Worm (Caenorhabditis elegans) whole organism, L4 larva: ENCODE results near the gene Y54E2A.5.

Source experiments
- F26F4.8 ChIP-seq: fragments of 200-800 bp; sonication (Bioruptor generic); conservative IDR thresholded peaks from 2 replicates; pipeline ENCODE4 v1.3.6; 2022; ENCODE audit warnings: missing genetic modification characterization, missing compliant biosample characterization
- F44E2.7 ChIP-seq: fragments of 200-800 bp; sonication (Bioruptor generic); IDR thresholded peaks from 2 replicates; pipeline ENCODE4 v2.1.2; 2022; ENCODE audit warnings: missing genetic modification characterization, missing compliant biosample characterization
- T26A8.4 ChIP-seq: fragments of 200-800 bp; sonication (Bioruptor generic); IDR thresholded peaks from 2 replicates; pipeline ENCODE4 v1.3.6; 2022; ENCODE audit warnings: missing genetic modification characterization, missing compliant biosample characterization
- Y48G9A.11 ChIP-seq: fragments of 200-800 bp; sonication (Bioruptor generic); IDR thresholded peaks from 2 replicates; pipeline ENCODE4 v1.3.6; 2022; ENCODE audit warnings: missing genetic modification reagents, missing genetic modification characterization, missing compliant biosample characterization
- ZK337.2 ChIP-seq: fragments of 200-800 bp; sonication (Bioruptor generic); IDR thresholded peaks from 2 replicates; pipeline ENCODE4 v1.3.6; 2022; ENCODE audit warnings: missing genetic modification reagents, missing genetic modification characterization, missing compliant biosample characterization
- ZK546.5 ChIP-seq, 2 experiments: sonication (generic microtip); optimal IDR thresholded peaks; 2 replicates each; lab custom pipeline; 2017; ENCODE audit warnings: missing biosample characterization in 2 of 2, missing genetic modification characterization in 2 of 2
- ceh-28 ChIP-seq: fragments of 150-350 bp; optimal IDR thresholded peaks from 2 replicates; lab custom pipeline; 2014; ENCODE audit warnings: missing biosample characterization, missing genetic modification reagents, missing genetic modification characterization
- ceh-32 ChIP-seq: sonication (generic microtip); optimal IDR thresholded peaks from 2 replicates; lab custom pipeline; 2016; ENCODE audit warnings: mild to moderate bottlenecking, missing genetic modification characterization, missing compliant biosample characterization; ENCODE audit not compliant: poor library complexity
- ceh-62 ChIP-seq: sonication (generic microtip); optimal IDR thresholded peaks from 2 replicates; lab custom pipeline; 2017; ENCODE audit warnings: missing biosample characterization, missing genetic modification characterization
- ceh-82 ChIP-seq: sonication (generic microtip); optimal IDR thresholded peaks from 2 replicates; lab custom pipeline; 2017; ENCODE audit warnings: missing biosample characterization, missing genetic modification characterization
- ces-1 ChIP-seq: fragments of 150-350 bp; sonication (generic microtip); optimal IDR thresholded peaks from 4 replicates; lab custom pipeline; 2014; ENCODE audit warnings: missing biosample characterization, missing genetic modification reagents, missing genetic modification characterization
- cey-2 ChIP-seq: sonication (generic microtip); optimal IDR thresholded peaks from 3 replicates; lab custom pipeline; 2017; ENCODE audit warnings: missing genetic modification characterization, mild to moderate bottlenecking, missing compliant biosample characterization, antibody characterized with exemption, borderline replicate concordance; ENCODE audit not compliant: insufficient read depth
- daf-16 ChIP-seq, 3 experiments: sonication (generic microtip); optimal IDR thresholded peaks; 2 replicates each; lab custom pipeline; 2016 to 2017; ENCODE audit warnings: missing genetic modification characterization in 3 of 3, missing genetic modification reagents in 3 of 3, mild to moderate bottlenecking in 2 of 3, missing compliant biosample characterization in 2 of 3, missing biosample characterization in 1 of 3, moderate library complexity in 1 of 3
- dmd-6 ChIP-seq: fragments of 200-800 bp; sonication (Bioruptor generic); IDR thresholded peaks from 2 replicates; pipeline ENCODE4 v1.3.6; 2022; ENCODE audit warnings: missing genetic modification reagents, missing genetic modification characterization, missing compliant biosample characterization
- dmd-8 ChIP-seq: fragments of 200-800 bp; sonication (Bioruptor generic); IDR thresholded peaks from 2 replicates; pipeline ENCODE4 v1.3.6; 2022; ENCODE audit warnings: missing genetic modification characterization, missing compliant biosample characterization
- dmd-9 ChIP-seq: fragments of 200-800 bp; sonication (Bioruptor generic); IDR thresholded peaks from 2 replicates; pipeline ENCODE4 v1.3.6; 2022; ENCODE audit warnings: missing genetic modification reagents, missing genetic modification characterization, missing compliant biosample characterization
- dpl-1 ChIP-seq: fragments of 150-350 bp; optimal IDR thresholded peaks from 2 replicates; lab custom pipeline; 2014; ENCODE audit warnings: missing biosample characterization, missing genetic modification reagents, missing genetic modification characterization
- dve-1 ChIP-seq: sonication (generic microtip); optimal IDR thresholded peaks from 2 replicates; lab custom pipeline; 2017; ENCODE audit warnings: antibody characterized with exemption, mild to moderate bottlenecking, missing genetic modification characterization, missing compliant biosample characterization; ENCODE audit not compliant: insufficient read depth
- hif-1 ChIP-seq, 2 experiments: sonication (generic microtip); optimal IDR thresholded peaks; 2 replicates each; lab custom pipeline; 2016 to 2017; ENCODE audit warnings: missing compliant biosample characterization in 2 of 2, missing genetic modification characterization in 2 of 2, missing genetic modification reagents in 2 of 2, missing genotype in 2 of 2, mild to moderate bottlenecking in 1 of 2
- hlh-11 ChIP-seq: fragments of 200-800 bp; sonication (Bioruptor generic); optimal IDR thresholded peaks from 2 replicates; lab custom pipeline; 2018; ENCODE audit warnings: mild to moderate bottlenecking, missing genetic modification characterization, missing compliant biosample characterization
- hlh-30 ChIP-seq: sonication (generic microtip); optimal IDR thresholded peaks from 2 replicates; lab custom pipeline; 2017; ENCODE audit warnings: antibody characterized with exemption, mild to moderate bottlenecking, missing genetic modification characterization, missing compliant biosample characterization; ENCODE audit not compliant: insufficient read depth
- jun-1 ChIP-seq: fragments of 150-350 bp; optimal IDR thresholded peaks from 2 replicates; lab custom pipeline; 2014; ENCODE audit warnings: missing biosample characterization, missing genetic modification reagents, missing genetic modification characterization
- lim-7 ChIP-seq: fragments of 200-800 bp; sonication (Bioruptor generic); IDR thresholded peaks from 2 replicates; pipeline ENCODE4 v1.3.6; 2022; ENCODE audit warnings: missing genetic modification characterization, missing compliant biosample characterization
- lin-1 ChIP-seq: fragments of 200-800 bp; sonication (Bioruptor generic); IDR thresholded peaks from 2 replicates; pipeline ENCODE4 v1.3.6; 2022; ENCODE audit warnings: missing genetic modification reagents, missing genetic modification characterization, missing compliant biosample characterization
- lin-13 ChIP-seq: fragments of 150-350 bp; optimal IDR thresholded peaks from 2 replicates; lab custom pipeline; 2014; ENCODE audit warnings: missing biosample characterization, missing genetic modification reagents, missing genetic modification characterization
- lin-15B ChIP-seq: fragments of 150-350 bp; sonication (generic microtip); optimal IDR thresholded peaks from 3 replicates; lab custom pipeline; 2014; ENCODE audit warnings: missing biosample characterization, missing genetic modification characterization
- lin-39 ChIP-seq: fragments of 150-350 bp; optimal IDR thresholded peaks from 2 replicates; lab custom pipeline; 2014; ENCODE audit warnings: missing biosample characterization, missing genetic modification reagents, missing genetic modification characterization
- lsy-2 ChIP-seq, 2 experiments: fragments of 150-350 bp in 1 of 2; sonication (generic microtip) in 1 of 2; optimal IDR thresholded peaks; 2 replicates each; lab custom pipeline; 2014 to 2017; ENCODE audit warnings: missing biosample characterization in 2 of 2, missing genetic modification characterization in 2 of 2
- madf-9 ChIP-seq: fragments of 200-800 bp; sonication (Bioruptor generic); conservative IDR thresholded peaks from 2 replicates; pipeline ENCODE4 v1.3.6; 2022; ENCODE audit warnings: missing genetic modification reagents, missing genetic modification characterization, missing compliant biosample characterization
- mdt-29 ChIP-seq: fragments of 200-800 bp; sonication (Bioruptor generic); IDR thresholded peaks from 2 replicates; pipeline ENCODE4 v1.3.6; 2022; ENCODE audit warnings: missing genetic modification reagents, missing genetic modification characterization, missing compliant biosample characterization
- mes-2 ChIP-seq: sonication (generic microtip); optimal IDR thresholded peaks from 2 replicates; lab custom pipeline; 2016; ENCODE audit warnings: missing genotype, mild to moderate bottlenecking, missing genetic modification characterization, missing compliant biosample characterization; ENCODE audit not compliant: poor library complexity, severe bottlenecking
- mxl-3 ChIP-seq: fragments of 200-800 bp; sonication (Bioruptor generic); optimal IDR thresholded peaks from 2 replicates; lab custom pipeline; 2018; ENCODE audit warnings: mild to moderate bottlenecking, missing genetic modification characterization, missing compliant biosample characterization
- nhr-11 ChIP-seq: fragments of 150-350 bp; optimal IDR thresholded peaks from 2 replicates; lab custom pipeline; 2014; ENCODE audit warnings: missing biosample characterization, missing genetic modification characterization
- nhr-25 ChIP-seq: sonication (generic microtip); optimal IDR thresholded peaks from 2 replicates; lab custom pipeline; 2017; ENCODE audit warnings: missing genetic modification characterization, mild to moderate bottlenecking, missing compliant biosample characterization, antibody characterized with exemption, moderate library complexity, borderline replicate concordance; ENCODE audit not compliant: insufficient read depth
- nhr-28 ChIP-seq: fragments of 150-350 bp; optimal IDR thresholded peaks from 2 replicates; lab custom pipeline; 2014; ENCODE audit warnings: missing biosample characterization, missing genetic modification characterization
- nhr-42 ChIP-seq: fragments of 200-800 bp; sonication (Bioruptor generic); IDR thresholded peaks from 2 replicates; pipeline ENCODE4 v1.3.6; 2022; ENCODE audit warnings: missing genetic modification characterization, missing compliant biosample characterization
- nhr-48 ChIP-seq: sonication (generic microtip); optimal IDR thresholded peaks from 2 replicates; lab custom pipeline; 2016; ENCODE audit warnings: mild to moderate bottlenecking, missing genetic modification characterization, missing compliant biosample characterization
- nhr-77 ChIP-seq: fragments of 150-350 bp; optimal IDR thresholded peaks from 2 replicates; lab custom pipeline; 2014; ENCODE audit warnings: missing biosample characterization, missing genetic modification characterization
- pqm-1 ChIP-seq: sonication (generic microtip); optimal IDR thresholded peaks from 2 replicates; lab custom pipeline; 2017; ENCODE audit warnings: missing biosample characterization, missing genetic modification characterization
- rbr-2 ChIP-seq: sonication (generic microtip); optimal IDR thresholded peaks from 2 replicates; lab custom pipeline; 2016; ENCODE audit warnings: missing genotype, missing genetic modification characterization, missing compliant biosample characterization
- saeg-2 ChIP-seq: fragments of 200-800 bp; sonication (Bioruptor generic); IDR thresholded peaks from 2 replicates; pipeline ENCODE4 v1.3.6; 2022; ENCODE audit warnings: missing genetic modification reagents, missing genetic modification characterization, missing compliant biosample characterization
- skn-1 ChIP-seq: fragments of 150-350 bp; optimal IDR thresholded peaks from 2 replicates; lab custom pipeline; 2014; ENCODE audit warnings: missing biosample characterization, missing genetic modification characterization
- snpc-1.2 ChIP-seq: fragments of 200-800 bp; sonication (Bioruptor generic); IDR thresholded peaks from 2 replicates; pipeline ENCODE4 v1.3.6; 2022; ENCODE audit warnings: missing genetic modification reagents, missing genetic modification characterization, missing compliant biosample characterization
- snpc-4 ChIP-seq: fragments of 150-350 bp; optimal IDR thresholded peaks from 2 replicates; lab custom pipeline; 2014; ENCODE audit warnings: missing biosample characterization, missing genetic modification characterization
- spr-1 ChIP-seq: sonication (generic microtip); optimal IDR thresholded peaks from 2 replicates; lab custom pipeline; 2016; ENCODE audit warnings: mild to moderate bottlenecking, missing genetic modification characterization, missing compliant biosample characterization
- tra-1 ChIP-seq: fragments of 200-800 bp; sonication (Bioruptor generic); IDR thresholded peaks from 2 replicates; pipeline ENCODE4 v1.3.6; 2022; ENCODE audit warnings: missing genetic modification reagents, missing genetic modification characterization, missing compliant biosample characterization
- vab-7 ChIP-seq: fragments of 200-800 bp; sonication (Bioruptor generic); IDR thresholded peaks from 2 replicates; pipeline ENCODE4 v1.3.6; 2022; ENCODE audit warnings: missing genetic modification reagents, missing genetic modification characterization, missing compliant biosample characterization
- zip-11 ChIP-seq: fragments of 200-800 bp; sonication (Bioruptor generic); IDR thresholded peaks from 2 replicates; pipeline ENCODE4 v1.3.6; 2022; ENCODE audit warnings: missing genetic modification characterization, missing compliant biosample characterization

The Y54E2A.5 gene

DNA sequence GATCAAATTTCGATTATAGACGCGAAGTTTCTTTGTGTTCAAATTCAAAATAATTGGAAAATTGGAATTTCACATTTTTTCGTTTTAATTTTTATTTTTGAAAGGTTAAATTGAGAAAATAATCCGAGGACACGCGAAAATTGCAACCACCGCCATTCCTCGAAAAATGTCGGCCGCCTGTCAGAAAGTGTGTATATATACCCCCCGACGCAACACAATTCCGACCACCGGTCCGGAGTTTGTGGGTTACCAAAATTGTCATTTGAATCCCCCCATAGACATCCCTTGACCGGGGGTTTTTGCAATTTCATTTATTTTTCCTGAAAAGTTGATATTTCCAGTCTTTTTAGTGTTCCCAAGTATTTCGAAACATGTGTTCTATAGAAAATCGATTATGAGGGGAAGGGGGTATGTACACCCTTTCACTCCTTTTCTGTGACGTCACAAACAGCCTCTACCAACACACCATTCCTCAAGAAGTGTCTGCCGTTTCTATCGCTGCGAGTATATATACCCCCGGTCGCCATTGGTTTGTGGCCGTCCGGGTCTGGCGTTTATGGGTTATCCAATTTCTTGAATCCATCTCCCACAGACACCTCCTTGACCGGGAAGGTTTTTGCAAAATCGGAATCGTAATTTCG, 46.8 kb upstream of the Y54E2A.5 start, which contains the start of gene W01D2.3 (continued):
- peak; percentile 74; the same call in 1 of the 2 replicates for TF ChIP-seq lim-7 (GFP tag; lab: Robert Waterston, UW)
- peak; percentile 94 for TF ChIP-seq spr-1 (tag; lab: Kevin White, UChicago)
- peak; percentile 35 for TF ChIP-seq cey-2
- TF ChIP-seq lsy-2 (tag; optimal IDR thresholded peaks at IDR 0.05; lab: Kevin White, UChicago), result peak in 1 of 2 experiments; percentile 70
- TF ChIP-seq rbr-2, result peak; percentile 81
- TF ChIP-seq madf-9 (GFP tag; lab: Robert Waterston, UW), result peak; percentile 53; the same call in 1 of the 2 replicates
- TF ChIP-seq pqm-1 (tag; lab: Kevin White, UChicago), result no peak
- TF ChIP-seq snpc-4 (tag; lab: Kevin White, UChicago), result peak; percentile 98
- peak; percentile 23 for TF ChIP-seq ceh-62 (tag; lab: Kevin White, UChicago)
- TF ChIP-seq lin-15B, result no peak
- peak; percentile 32 to 69 for TF ChIP-seq daf-16 (GFP tag; optimal IDR thresholded peaks at IDR 0.05; lab: Kevin White, UChicago)
- peak; percentile 56 for TF ChIP-seq daf-16 (tag; optimal IDR thresholded peaks at IDR 0.05; lab: Kevin White, UChicago)
- TF ChIP-seq ceh-32, result peak; percentile 11
- peak; percentile 71; the same call in 1 of the 2 replicates for TF ChIP-seq tra-1
- peak; percentile 35 for TF ChIP-seq ceh-28 (tag; lab: Kevin White, UChicago)
- no peak for TF ChIP-seq ces-1 (GFP tag; lab: Kevin White, UChicago)
- TF ChIP-seq lin-1 (GFP tag; lab: Robert Waterston, UW), result peak; percentile 78
- peak; percentile 69 for TF ChIP-seq mxl-3 (GFP tag; lab: Kevin White, UChicago)
- TF ChIP-seq nhr-25, result peak; percentile 86
- peak; percentile 1 for TF ChIP-seq nhr-28 (tag; lab: Kevin White, UChicago)
- TF ChIP-seq nhr-42, result peak; percentile 89
- TF ChIP-seq ZK337.2, result peak; percentile 61; the same call in 1 of the 2 replicates
- peak; percentile 64 for TF ChIP-seq hlh-30 (tag; lab: Kevin White, UChicago)
- TF ChIP-seq dmd-6 (GFP tag; lab: Robert Waterston, UW), result peak; percentile 65
- TF ChIP-seq hlh-11 (tag; lab: Kevin White, UChicago), result peak; percentile 69
- peak; percentile 77 for TF ChIP-seq vab-7 (GFP tag; lab: Robert Waterston, UW)
- TF ChIP-seq dve-1, result peak; percentile 95
- TF ChIP-seq Y48G9A.11 (GFP tag; lab: Robert Waterston, UW), result peak; percentile 69
- TF ChIP-seq mdt-29 (GFP tag; lab: Robert Waterston, UW), result 0 out of 2 replicates have a peak, but pooled peaks have one; percentile 37
- no peak for TF ChIP-seq snpc-1.2 (GFP tag; lab: Robert Waterston, UW)
- no peak for TF ChIP-seq ceh-82 (tag; lab: Kevin White, UChicago)
- peak; percentile 42 for TF ChIP-seq dpl-1 (GFP tag; lab: Kevin White, UChicago)
- no peak for TF ChIP-seq ZK546.5 (tag; optimal IDR thresholded peaks at IDR 0.05; lab: Kevin White, UChicago)
- TF ChIP-seq dmd-9 (GFP tag; lab: Robert Waterston, UW), result peak; percentile 53; the same call in 1 of the 2 replicates
- no peak for TF ChIP-seq lin-13 (GFP tag; lab: Kevin White, UChicago)
- no peak for TF ChIP-seq zip-11
- TF ChIP-seq mes-2 (tag; lab: Kevin White, UChicago), result peak; percentile 74
- TF ChIP-seq nhr-11 (tag; lab: Kevin White, UChicago), result no peak
- TF ChIP-seq skn-1, result no peak
- no peak for TF ChIP-seq lin-39
- TF ChIP-seq dmd-8, result 0 out of 2 replicates have a peak, but pooled peaks have one; percentile 36
- TF ChIP-seq F26F4.8 (GFP tag; lab: Robert Waterston, UW), result peak; percentile 4; the same call in 1 of the 2 replicates
- no peak for TF ChIP-seq jun-1 (tag; lab: Kevin White, UChicago)
- peak; percentile 71; the same call in 1 of the 2 replicates for TF ChIP-seq saeg-2 (GFP tag; lab: Robert Waterston, UW)
- peak; percentile 39 for TF ChIP-seq nhr-77
- peak; percentile 78 for TF ChIP-seq nhr-48 (tag; lab: Kevin White, UChicago)
- no peak for TF ChIP-seq F44E2.7
- TF ChIP-seq T26A8.4 (GFP tag; lab: Robert Waterston, UW), result peak; percentile 92
- peak in 1 of 2 experiments; percentile 65 for TF ChIP-seq hif-1 (tag; optimal IDR thresholded peaks at IDR 0.05; lab: Kevin White, UChicago)
